Worm (Caenorhabditis elegans): ENCODE data around the gene F53F1.2.

F53F1.2 gene

DNA sequence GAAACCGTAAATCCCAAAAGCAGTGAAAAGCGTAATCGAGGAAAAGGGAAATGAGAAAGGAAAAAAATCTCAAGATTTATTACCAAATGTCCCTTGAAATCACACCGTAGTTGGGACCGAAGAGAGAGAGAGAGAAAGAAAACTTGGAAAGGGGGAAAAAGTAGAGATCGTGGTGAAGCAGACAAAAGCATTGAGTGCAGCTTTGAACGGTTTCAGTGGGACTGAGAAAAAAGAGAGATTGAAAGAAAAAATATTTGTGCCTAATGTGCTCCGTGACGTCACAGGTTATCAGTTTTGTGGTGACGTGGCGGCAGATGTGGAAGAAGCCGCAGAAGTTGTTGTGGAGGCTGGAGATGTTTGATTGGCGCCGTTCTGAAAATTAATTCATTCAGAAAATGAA, 36.4 kb upstream of the F53F1.2 start:
- no peak for TF ChIP-seq cog-1 (tag; optimal IDR thresholded peaks at IDR 0.05)
- TF ChIP-seq T22C8.4 (GFP tag; IDR thresholded peaks at IDR 0.05) = no peak
- no peak for TF ChIP-seq med-1 (GFP tag; optimal IDR thresholded peaks at IDR 0.05; ENCODE audit: insufficient read depth)
- no peak for TF ChIP-seq ref-1 (GFP tag; conservative IDR thresholded peaks at IDR 0.05)
- no peak for TF ChIP-seq tab-1 (GFP tag; IDR thresholded peaks at IDR 0.05)
- no peak for TF ChIP-seq ztf-23 (GFP tag; IDR thresholded peaks at IDR 0.05)
- TF ChIP-seq klf-2 (GFP tag; conservative IDR thresholded peaks at IDR 0.05) = no peak
- TF ChIP-seq ztf-29 (GFP tag; IDR thresholded peaks at IDR 0.05) = no peak
- TF ChIP-seq flt-1 (GFP tag; IDR thresholded peaks at IDR 0.05) = no peak

DNA sequence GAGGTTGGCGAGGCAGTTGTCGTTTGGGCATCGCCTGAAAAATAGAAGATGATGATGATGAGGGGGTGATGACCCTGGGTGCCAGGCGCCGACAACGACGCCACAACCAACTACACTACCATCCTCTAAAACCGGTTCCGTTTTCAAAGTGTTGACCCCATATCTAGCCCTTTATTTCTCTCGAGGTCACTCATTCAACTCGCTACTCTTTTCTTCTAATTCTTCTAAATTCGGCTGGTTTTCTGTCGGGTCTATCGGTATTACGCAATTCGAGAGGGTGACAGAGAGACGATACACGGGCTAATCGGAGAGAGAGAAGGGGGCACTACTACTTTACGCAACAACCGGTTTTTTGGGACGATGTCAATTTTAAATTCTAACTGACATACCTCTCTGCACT, 35.3 kb upstream of the F53F1.2 start:
- no peak for TF ChIP-seq ztf-23 (GFP tag; IDR thresholded peaks at IDR 0.05)
- TF ChIP-seq klf-2 (GFP tag; conservative IDR thresholded peaks at IDR 0.05) = no peak
- no peak for TF ChIP-seq ztf-29 (GFP tag; IDR thresholded peaks at IDR 0.05)
- TF ChIP-seq tab-1 (GFP tag; IDR thresholded peaks at IDR 0.05) = no peak
- no peak for TF ChIP-seq T22C8.4 (GFP tag; IDR thresholded peaks at IDR 0.05)
- TF ChIP-seq med-1 (GFP tag; optimal IDR thresholded peaks at IDR 0.05; ENCODE audit: insufficient read depth) = no peak
- no peak for TF ChIP-seq flt-1 (GFP tag; IDR thresholded peaks at IDR 0.05)
- no peak for TF ChIP-seq cog-1 (tag; optimal IDR thresholded peaks at IDR 0.05)
- TF ChIP-seq ref-1 (GFP tag; conservative IDR thresholded peaks at IDR 0.05) = no peak

DNA sequence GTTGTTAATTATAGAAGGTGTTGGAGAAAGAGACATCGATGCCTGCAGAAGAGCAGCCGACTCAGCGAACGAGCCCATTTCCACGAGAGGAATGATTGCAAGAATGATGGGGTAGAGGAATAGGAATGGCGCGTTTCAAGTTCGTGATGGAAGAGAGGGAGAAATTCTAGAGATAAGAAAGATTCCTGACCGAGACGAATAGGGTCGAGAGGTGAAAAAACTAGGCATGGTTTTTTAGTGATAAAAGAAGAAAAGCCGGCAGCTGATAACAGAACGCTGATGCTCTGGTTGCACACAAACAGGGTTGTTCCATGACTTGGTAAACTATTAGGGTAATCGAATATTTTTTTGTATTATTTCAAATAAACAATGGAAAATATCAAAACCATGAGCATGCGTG, 33.8 kb upstream of the F53F1.2 start:
- TF ChIP-seq klf-2 (GFP tag; conservative IDR thresholded peaks at IDR 0.05) (no peak), cog-1 (tag; optimal IDR thresholded peaks at IDR 0.05) (no peak), ztf-23 (GFP tag; IDR thresholded peaks at IDR 0.05) (no peak), med-1 (GFP tag; optimal IDR thresholded peaks at IDR 0.05; ENCODE audit: insufficient read depth) (no peak), tab-1 (GFP tag; IDR thresholded peaks at IDR 0.05) (no peak), flt-1 (GFP tag; IDR thresholded peaks at IDR 0.05) (no peak), T22C8.4 (GFP tag; IDR thresholded peaks at IDR 0.05) (no peak), ref-1 (GFP tag; conservative IDR thresholded peaks at IDR 0.05) (no peak), ztf-29 (GFP tag; IDR thresholded peaks at IDR 0.05) (no peak)

DNA sequence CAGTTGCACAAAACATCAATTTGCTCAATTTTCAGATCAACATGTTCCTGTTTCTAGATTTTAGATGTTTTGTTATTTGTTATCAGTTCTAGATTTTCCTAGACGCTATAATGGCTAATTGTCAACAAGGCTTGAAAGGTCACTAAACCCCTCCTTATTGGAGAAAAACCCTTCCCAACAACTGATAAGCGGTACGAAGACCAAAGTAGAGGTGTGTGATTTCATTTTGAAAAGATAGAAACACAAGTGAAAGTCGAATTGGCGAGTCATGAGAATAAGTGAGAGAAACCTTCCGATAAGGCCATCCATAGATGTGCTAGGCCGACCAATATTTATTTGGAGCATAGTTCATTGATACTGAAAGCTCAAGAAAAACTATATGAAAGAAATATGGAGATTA, 33.0 kb upstream of the F53F1.2 start:
- TF ChIP-seq ztf-23 (GFP tag; IDR thresholded peaks at IDR 0.05) = no peak
- TF ChIP-seq ztf-29 (GFP tag; IDR thresholded peaks at IDR 0.05) = no peak
- TF ChIP-seq med-1 (GFP tag; optimal IDR thresholded peaks at IDR 0.05; ENCODE audit: insufficient read depth) = no peak
- TF ChIP-seq klf-2 (GFP tag; conservative IDR thresholded peaks at IDR 0.05) = no peak
- no peak for TF ChIP-seq tab-1 (GFP tag; IDR thresholded peaks at IDR 0.05)
- no peak for TF ChIP-seq ref-1 (GFP tag; conservative IDR thresholded peaks at IDR 0.05)
- no peak for TF ChIP-seq T22C8.4 (GFP tag; IDR thresholded peaks at IDR 0.05)
- no peak for TF ChIP-seq flt-1 (GFP tag; IDR thresholded peaks at IDR 0.05)
- TF ChIP-seq cog-1 (tag; optimal IDR thresholded peaks at IDR 0.05) = no peak

DNA sequence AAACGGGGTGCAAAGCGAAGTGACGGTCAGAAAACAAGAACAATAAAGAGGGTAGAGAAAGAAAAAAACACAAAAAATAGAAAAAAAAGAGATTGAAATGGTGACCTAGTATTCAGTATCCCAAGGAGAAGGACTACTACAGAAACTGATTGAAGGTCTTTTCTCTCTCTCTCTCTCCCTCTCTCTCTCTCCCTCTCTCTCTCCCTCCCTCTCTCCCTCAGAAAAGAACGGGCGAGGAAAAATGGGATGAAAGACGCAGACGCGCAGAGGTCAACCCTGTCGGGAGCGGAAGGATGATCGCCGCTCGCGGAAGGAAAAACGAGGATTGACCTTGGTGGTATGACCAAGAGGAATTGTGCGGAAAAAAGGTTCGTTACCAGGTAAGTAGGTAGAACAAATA, 32.1 kb upstream of the F53F1.2 start:
- TF ChIP-seq tab-1 (GFP tag; IDR thresholded peaks at IDR 0.05) (no peak), flt-1 (GFP tag; IDR thresholded peaks at IDR 0.05) (peak; percentile 59; the same call in 1 of the 2 replicates)

DNA sequence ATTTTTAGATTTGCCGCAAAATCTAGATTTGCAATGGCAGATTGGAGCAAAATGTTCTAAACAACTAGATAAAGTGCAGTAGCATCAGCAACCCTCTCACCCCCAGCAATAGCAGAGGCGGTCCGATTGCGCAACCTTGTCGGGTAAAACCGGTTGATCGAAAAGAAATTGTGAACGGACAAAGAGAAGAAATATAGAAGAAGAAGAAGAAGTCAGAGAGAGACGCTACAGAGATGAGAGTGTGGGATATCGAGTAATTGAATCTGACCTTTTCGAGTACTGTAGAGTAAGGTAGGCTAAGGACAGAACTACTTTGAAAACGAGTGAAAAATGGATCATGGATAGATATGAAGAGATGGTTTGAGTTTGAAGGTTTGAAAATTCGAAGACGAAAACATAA, 30.8 kb upstream of the F53F1.2 start:
- TF ChIP-seq ztf-29 (GFP tag; IDR thresholded peaks at IDR 0.05) = no peak

DNA sequence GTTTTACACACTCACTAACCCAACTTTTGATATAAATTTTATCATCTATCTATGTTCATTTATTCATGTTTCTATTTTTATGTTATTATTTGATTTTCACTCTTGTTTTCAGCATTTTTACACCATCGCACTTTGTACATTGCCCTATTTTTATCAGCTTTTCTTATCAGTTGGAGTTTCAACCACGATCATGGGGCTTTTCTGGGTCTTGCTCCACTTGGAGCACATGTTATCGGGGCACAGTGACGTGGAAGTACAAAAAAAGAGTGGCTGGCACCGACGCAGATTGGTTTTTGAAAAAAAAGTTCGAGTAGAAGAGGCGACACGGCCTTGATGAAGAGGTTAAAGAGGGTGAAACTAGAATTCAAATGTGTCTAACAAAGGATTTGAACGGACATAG, 29.5 kb upstream of the F53F1.2 start:
- no peak for TF ChIP-seq ztf-23 (GFP tag; IDR thresholded peaks at IDR 0.05)
- TF ChIP-seq med-1 (GFP tag; optimal IDR thresholded peaks at IDR 0.05; ENCODE audit: insufficient read depth) = no peak
- no peak for TF ChIP-seq ztf-29 (GFP tag; IDR thresholded peaks at IDR 0.05)
- no peak for TF ChIP-seq tab-1 (GFP tag; IDR thresholded peaks at IDR 0.05)
- TF ChIP-seq cog-1 (tag; optimal IDR thresholded peaks at IDR 0.05) = no peak
- no peak for TF ChIP-seq flt-1 (GFP tag; IDR thresholded peaks at IDR 0.05)

DNA sequence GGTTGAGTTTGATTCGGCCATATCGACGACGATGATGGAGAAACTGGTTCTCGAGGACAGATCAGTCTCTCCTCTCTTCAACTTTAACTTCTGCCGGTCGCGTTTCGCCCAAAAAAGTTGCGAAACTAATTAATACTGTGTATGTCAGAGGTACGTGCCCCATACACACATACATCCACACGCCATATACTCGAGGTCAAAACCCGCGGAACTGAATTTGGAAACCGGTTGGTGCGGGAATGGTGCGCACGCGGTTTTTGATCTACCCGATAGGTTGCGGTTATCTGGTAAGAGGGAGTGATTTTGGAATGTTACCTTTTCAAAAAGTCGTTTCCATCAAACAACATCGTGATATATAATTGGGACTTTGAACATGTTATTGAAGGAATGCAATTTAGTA, 26.4 kb upstream of the F53F1.2 start, which contains the start of gene ifbp-1:
Gene ifbp-1 (minus strand): TSS at position 85 of the 400 bp plus-strand sequence.
- no peak for TF ChIP-seq cog-1 (tag; optimal IDR thresholded peaks at IDR 0.05)
- TF ChIP-seq ztf-23 (GFP tag; IDR thresholded peaks at IDR 0.05) = no peak
- TF ChIP-seq ztf-29 (GFP tag; IDR thresholded peaks at IDR 0.05) = no peak
- no peak for TF ChIP-seq flt-1 (GFP tag; IDR thresholded peaks at IDR 0.05)
- no peak for TF ChIP-seq ref-1 (GFP tag; conservative IDR thresholded peaks at IDR 0.05)
- no peak for TF ChIP-seq med-1 (GFP tag; optimal IDR thresholded peaks at IDR 0.05; ENCODE audit: insufficient read depth)
- no peak for TF ChIP-seq T22C8.4 (GFP tag; IDR thresholded peaks at IDR 0.05)
- TF ChIP-seq tab-1 (GFP tag; IDR thresholded peaks at IDR 0.05) = no peak
- no peak for TF ChIP-seq klf-2 (GFP tag; conservative IDR thresholded peaks at IDR 0.05)

DNA sequence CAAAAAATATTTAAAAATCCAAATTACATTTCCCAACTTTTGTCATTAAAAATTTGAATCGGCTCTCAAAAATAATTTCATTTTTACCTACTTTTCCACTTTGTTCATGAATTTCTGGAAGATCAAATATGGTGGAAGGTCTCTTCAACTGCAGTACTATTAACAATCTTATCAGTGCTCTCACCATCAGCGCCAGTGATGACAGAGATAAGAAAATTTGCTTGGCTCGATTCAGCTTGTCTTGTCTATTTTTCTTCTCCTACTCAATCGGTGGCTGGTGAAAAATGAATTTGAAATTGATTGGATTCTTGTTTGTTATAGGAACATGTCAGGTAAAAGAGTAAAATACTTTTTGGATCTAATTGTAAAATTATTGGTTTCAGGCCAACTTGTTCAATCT, 25.6 kb upstream of the F53F1.2 start, which contains the start of gene cpz-2:
Gene cpz-2 (plus strand): TSS at position 210 of the 400 bp plus-strand sequence.
- no peak for TF ChIP-seq T22C8.4 (GFP tag; IDR thresholded peaks at IDR 0.05)
- TF ChIP-seq klf-2 (GFP tag; conservative IDR thresholded peaks at IDR 0.05) = no peak
- no peak for TF ChIP-seq ref-1 (GFP tag; conservative IDR thresholded peaks at IDR 0.05)
- TF ChIP-seq cog-1 (tag; optimal IDR thresholded peaks at IDR 0.05) = no peak
- no peak for TF ChIP-seq ztf-23 (GFP tag; IDR thresholded peaks at IDR 0.05)
- no peak for TF ChIP-seq ztf-29 (GFP tag; IDR thresholded peaks at IDR 0.05)
- TF ChIP-seq med-1 (GFP tag; optimal IDR thresholded peaks at IDR 0.05; ENCODE audit: insufficient read depth) = no peak
- no peak for TF ChIP-seq flt-1 (GFP tag; IDR thresholded peaks at IDR 0.05)
- no peak for TF ChIP-seq tab-1 (GFP tag; IDR thresholded peaks at IDR 0.05)

DNA sequence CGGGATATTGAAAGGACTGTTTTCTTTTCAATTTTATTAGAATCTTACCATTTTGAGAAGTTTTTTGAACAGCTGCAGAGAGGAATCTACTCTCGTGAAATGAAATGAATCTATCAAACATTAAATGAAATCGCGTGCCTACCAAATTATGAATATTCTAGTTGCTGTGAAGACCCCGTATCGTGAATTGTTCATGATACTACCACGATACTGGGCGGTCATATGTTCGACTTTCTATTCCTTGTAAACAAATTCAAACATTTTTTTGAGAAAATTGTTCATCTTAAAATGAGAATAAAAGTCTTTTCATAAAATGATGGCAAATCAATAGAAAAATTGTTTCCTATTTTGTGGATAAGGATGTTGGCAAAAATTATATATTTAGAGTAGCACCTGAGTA, 20.8 kb upstream of the F53F1.2 start, which contains the start of gene gcy-34:
Gene gcy-34 (minus strand): TSS at position 101 of the 400 bp plus-strand sequence.
- no peak for TF ChIP-seq ref-1 (GFP tag; conservative IDR thresholded peaks at IDR 0.05)
- TF ChIP-seq klf-2 (GFP tag; conservative IDR thresholded peaks at IDR 0.05) = no peak
- TF ChIP-seq ztf-23 (GFP tag; IDR thresholded peaks at IDR 0.05) = no peak
- no peak for TF ChIP-seq T22C8.4 (GFP tag; IDR thresholded peaks at IDR 0.05)

DNA sequence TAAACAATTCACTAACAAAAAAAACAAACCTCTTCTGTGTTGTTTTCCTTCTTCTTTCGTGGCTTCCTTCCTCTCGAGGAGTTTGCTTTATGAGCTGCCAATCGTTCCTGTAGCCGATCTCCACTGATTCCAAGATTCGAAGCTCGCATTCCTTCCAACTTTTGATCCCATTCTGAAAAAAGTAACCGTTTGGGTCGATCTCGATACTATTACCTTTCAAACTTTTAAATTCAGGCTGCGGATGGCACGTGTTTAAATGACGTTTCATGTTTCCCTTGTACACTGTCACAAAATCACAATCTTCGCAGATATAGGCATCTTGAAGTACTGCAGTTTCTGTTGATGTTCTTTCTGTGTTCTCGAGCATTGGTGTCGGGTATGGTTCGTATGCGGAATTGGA, 19.1 kb upstream of the F53F1.2 start:
- TF ChIP-seq T22C8.4 (GFP tag; IDR thresholded peaks at IDR 0.05) (no peak), ztf-29 (GFP tag; IDR thresholded peaks at IDR 0.05) (no peak), cog-1 (tag; optimal IDR thresholded peaks at IDR 0.05) (no peak), tab-1 (GFP tag; IDR thresholded peaks at IDR 0.05) (no peak), med-1 (GFP tag; optimal IDR thresholded peaks at IDR 0.05; ENCODE audit: insufficient read depth) (no peak), klf-2 (GFP tag; conservative IDR thresholded peaks at IDR 0.05) (no peak), ztf-23 (GFP tag; IDR thresholded peaks at IDR 0.05) (no peak)
